Fruit fly (Drosophila melanogaster) whole organism, embryonic: ENCODE data around the gene Sec10.
A peak's percentile ranks its signal among the peaks of the same experiment; 100 is the strongest.

ENCODE experiments used
- Atf-2 ChIP-seq: fragments of 200-800 bp; sonication (Bioruptor generic); optimal IDR thresholded peaks from 2 replicates; lab custom pipeline; 2016; ENCODE audit warnings: missing biosample characterization, missing genetic modification characterization
- Atf3 ChIP-seq: fragments of 200-800 bp; sonication (Bioruptor generic); optimal IDR thresholded peaks from 3 replicates; lab custom pipeline; 2016; ENCODE audit warnings: missing biosample characterization, missing genetic modification characterization
- Atf6 ChIP-seq: fragments of 200-800 bp; sonication (Bioruptor generic); IDR thresholded peaks from 2 replicates; pipeline ENCODE4 v1.3.6; 2022; ENCODE audit warnings: missing biosample characterization, missing genetic modification characterization
- Bteb2 ChIP-seq: fragments of 200-800 bp; sonication (Bioruptor generic); optimal IDR thresholded peaks from 2 replicates; lab custom pipeline; 2016; ENCODE audit warnings: missing biosample characterization, missing genetic modification characterization
- C15 ChIP-seq: fragments of 200-800 bp; sonication (Bioruptor generic); IDR thresholded peaks from 3 replicates; pipeline ENCODE4 v1.3.6; 2022; ENCODE audit warnings: missing biosample characterization, missing genetic modification characterization
- CG1024 ChIP-seq: fragments of 200-800 bp; sonication (Bioruptor generic); IDR thresholded peaks from 2 replicates; pipeline ENCODE4 v1.3.6; 2022; ENCODE audit warnings: missing biosample characterization, missing genetic modification characterization
- CG10565 ChIP-seq: fragments of 200-800 bp; sonication (Bioruptor generic); optimal IDR thresholded peaks from 3 replicates; lab custom pipeline; 2016; ENCODE audit warnings: missing biosample characterization, mild to moderate bottlenecking, missing genetic modification characterization
- CG12104 ChIP-seq: fragments of 200-800 bp; sonication (Bioruptor generic); optimal IDR thresholded peaks from 3 replicates; lab custom pipeline; 2016; ENCODE audit warnings: missing biosample characterization, missing genetic modification characterization
- CG12219 ChIP-seq: fragments of 200-800 bp; sonication (Bioruptor generic); optimal IDR thresholded peaks from 3 replicates; lab custom pipeline; 2018; ENCODE audit warnings: missing biosample characterization, mild to moderate bottlenecking, missing genetic modification characterization
- CG15011 ChIP-seq: fragments of 200-800 bp; sonication (Bioruptor generic); optimal IDR thresholded peaks from 3 replicates; lab custom pipeline; 2018; ENCODE audit warnings: missing biosample characterization, mild to moderate bottlenecking, missing genetic modification characterization
- CG15269 ChIP-seq: fragments of 200-800 bp; sonication (Bioruptor generic); optimal IDR thresholded peaks from 2 replicates; lab custom pipeline; 2018; ENCODE audit warnings: missing biosample characterization, mild to moderate bottlenecking, missing genetic modification characterization, moderate library complexity
- CG1647 ChIP-seq: fragments of 200-800 bp; sonication (Bioruptor generic); optimal IDR thresholded peaks from 3 replicates; lab custom pipeline; 2016; ENCODE audit warnings: missing biosample characterization, missing genetic modification characterization
- CG16779 ChIP-seq: fragments of 200-800 bp; sonication (Bioruptor generic); IDR thresholded peaks from 2 replicates; pipeline ENCODE4 v1.3.6; 2022; ENCODE audit warnings: missing biosample characterization, missing genetic modification characterization
- CG3163 ChIP-seq: fragments of 200-800 bp; sonication (Bioruptor generic); optimal IDR thresholded peaks from 3 replicates; lab custom pipeline; 2016; ENCODE audit warnings: missing biosample characterization, missing genetic modification characterization
- CG3407 ChIP-seq: fragments of 200-800 bp; sonication (Bioruptor generic); optimal IDR thresholded peaks from 2 replicates; lab custom pipeline; 2018; ENCODE audit warnings: missing biosample characterization, mild to moderate bottlenecking, missing genetic modification characterization
- CG3838 ChIP-seq: fragments of 200-800 bp; sonication (Bioruptor generic); optimal IDR thresholded peaks from 3 replicates; lab custom pipeline; 2016; ENCODE audit warnings: missing biosample characterization, missing genetic modification characterization
- CG4617 ChIP-seq: fragments of 200-800 bp; sonication (Bioruptor generic); optimal IDR thresholded peaks from 3 replicates; lab custom pipeline; 2016; ENCODE audit warnings: missing biosample characterization, missing genetic modification characterization, borderline replicate concordance
- CG7987 ChIP-seq: fragments of 200-800 bp; sonication (Bioruptor generic); optimal IDR thresholded peaks from 2 replicates; lab custom pipeline; 2018; ENCODE audit warnings: missing biosample characterization, mild to moderate bottlenecking, missing genetic modification characterization, moderate library complexity
- CG8281 ChIP-seq: fragments of 200-800 bp; sonication (Bioruptor generic); optimal IDR thresholded peaks from 2 replicates; lab custom pipeline; 2018; ENCODE audit warnings: missing biosample characterization, mild to moderate bottlenecking, missing genetic modification characterization, moderate library complexity
- CG9609 ChIP-seq: fragments of 200-800 bp; sonication (Bioruptor generic); optimal IDR thresholded peaks from 3 replicates; lab custom pipeline; 2016; ENCODE audit warnings: missing biosample characterization, missing genetic modification characterization
- CoRest ChIP-seq: fragments of 200-800 bp; sonication (Bioruptor generic); optimal IDR thresholded peaks from 3 replicates; lab custom pipeline; 2018; ENCODE audit warnings: missing biosample characterization, mild to moderate bottlenecking, missing genetic modification characterization, moderate library complexity
- Dp ChIP-seq: fragments of 200-800 bp; sonication (Bioruptor generic); optimal IDR thresholded peaks from 2 replicates; lab custom pipeline; 2018; ENCODE audit warnings: missing biosample characterization, mild to moderate bottlenecking, missing genetic modification characterization, moderate library complexity
- Fer3 ChIP-seq: fragments of 200-800 bp; sonication (Bioruptor generic); optimal IDR thresholded peaks from 2 replicates; lab custom pipeline; 2018; ENCODE audit warnings: missing biosample characterization, mild to moderate bottlenecking, missing genetic modification characterization, moderate library complexity
- H2.0 ChIP-seq: fragments of 200-800 bp; sonication (Bioruptor generic); IDR thresholded peaks from 2 replicates; pipeline ENCODE4 v1.3.6; 2022; ENCODE audit warnings: missing biosample characterization, missing genetic modification characterization
- HLHmδ ChIP-seq: fragments of 200-800 bp; sonication (Bioruptor generic); optimal IDR thresholded peaks from 2 replicates; lab custom pipeline; 2018; ENCODE audit warnings: missing biosample characterization, mild to moderate bottlenecking, missing genetic modification characterization, moderate library complexity
- Hr51 ChIP-seq, 2 experiments: fragments of 200-800 bp; sonication (Bioruptor generic); optimal IDR thresholded peaks; 2 replicates in 1 of 2; 3 replicates in 1 of 2; lab custom pipeline; 2016 to 2018; ENCODE audit warnings: missing biosample characterization in 2 of 2, missing genetic modification characterization in 2 of 2, mild to moderate bottlenecking in 1 of 2, moderate library complexity in 1 of 2
- Kr ChIP-seq: fragments of 200-800 bp; sonication (Bioruptor generic); optimal IDR thresholded peaks from 2 replicates; lab custom pipeline; 2017; ENCODE audit warnings: missing biosample characterization, mild to moderate bottlenecking, missing genetic modification characterization
- NC2β ChIP-seq: fragments of 200-800 bp; sonication (Bioruptor generic); optimal IDR thresholded peaks from 2 replicates; lab custom pipeline; 2016; ENCODE audit warnings: missing biosample characterization, missing genetic modification characterization
- NK7.1 ChIP-seq: fragments of 200-800 bp; sonication (Bioruptor generic); optimal IDR thresholded peaks from 3 replicates; lab custom pipeline; 2016; ENCODE audit warnings: missing biosample characterization, missing genetic modification characterization
- PHDP ChIP-seq: fragments of 200-800 bp; sonication (Bioruptor generic); optimal IDR thresholded peaks from 3 replicates; lab custom pipeline; 2018; ENCODE audit warnings: missing biosample characterization, mild to moderate bottlenecking, missing genetic modification characterization, moderate library complexity
- Pdp1 ChIP-seq, 2 experiments: fragments of 200-800 bp; sonication (Bioruptor generic); optimal IDR thresholded peaks; 3 replicates each; lab custom pipeline; 2016; ENCODE audit warnings: missing biosample characterization in 2 of 2, missing genetic modification characterization in 2 of 2, mild to moderate bottlenecking in 1 of 2, moderate library complexity in 1 of 2
- Sry-β ChIP-seq: fragments of 200-800 bp; sonication (Bioruptor generic); optimal IDR thresholded peaks from 2 replicates; lab custom pipeline; 2018; ENCODE audit warnings: missing biosample characterization, mild to moderate bottlenecking, missing genetic modification characterization, moderate library complexity
- Sry-δ ChIP-seq: fragments of 200-800 bp; sonication (Bioruptor generic); optimal IDR thresholded peaks from 2 replicates; lab custom pipeline; 2016; ENCODE audit warnings: missing biosample characterization, missing genetic modification characterization
- TFAM ChIP-seq: fragments of 200-800 bp; sonication (Bioruptor generic); optimal IDR thresholded peaks from 2 replicates; lab custom pipeline; 2017; ENCODE audit warnings: missing biosample characterization, missing genetic modification characterization, inconsistent platforms
- amos ChIP-seq: fragments of 200-800 bp; sonication (Bioruptor generic); IDR thresholded peaks from 2 replicates; pipeline ENCODE4 v1.3.6; 2022; ENCODE audit warnings: missing biosample characterization, missing genetic modification characterization; ENCODE audit not compliant: partially characterized antibody
- bab2 ChIP-seq: fragments of 200-800 bp; sonication (Bioruptor generic); optimal IDR thresholded peaks from 2 replicates; lab custom pipeline; 2016; ENCODE audit warnings: missing biosample characterization, missing genetic modification characterization
- crc ChIP-seq: fragments of 200-800 bp; sonication (Bioruptor generic); optimal IDR thresholded peaks from 2 replicates; lab custom pipeline; 2016; ENCODE audit warnings: missing biosample characterization, missing genetic modification characterization
- dmrt11E ChIP-seq: fragments of 200-800 bp; sonication (Bioruptor generic); optimal IDR thresholded peaks from 3 replicates; lab custom pipeline; 2018; ENCODE audit warnings: missing biosample characterization, mild to moderate bottlenecking, missing genetic modification characterization, moderate library complexity
- dpn ChIP-seq, 2 experiments: fragments of 200-800 bp; sonication (Bioruptor generic); optimal IDR thresholded peaks; 3 replicates each; lab custom pipeline; 2016; ENCODE audit warnings: missing biosample characterization in 2 of 2, missing genetic modification characterization in 2 of 2
- eve ChIP-seq, 2 experiments: fragments of >200 bp; optimal IDR thresholded peaks; 2 replicates each; lab custom pipeline; 2017; ENCODE audit warnings: missing biosample characterization in 2 of 2, missing genetic modification characterization in 2 of 2
- fd96Cb ChIP-seq: fragments of 200-800 bp; sonication (Bioruptor generic); optimal IDR thresholded peaks from 2 replicates; lab custom pipeline; 2018; ENCODE audit warnings: missing biosample characterization, mild to moderate bottlenecking, missing genetic modification characterization, moderate library complexity
- hbn ChIP-seq: fragments of 200-800 bp; sonication (Bioruptor generic); IDR thresholded peaks from 2 replicates; pipeline ENCODE4 v1.3.6; 2022; ENCODE audit warnings: missing biosample characterization, missing genetic modification characterization; ENCODE audit not compliant: partially characterized antibody
- jing ChIP-seq: fragments of 200-800 bp; sonication (Bioruptor generic); optimal IDR thresholded peaks from 2 replicates; lab custom pipeline; 2018; ENCODE audit warnings: missing biosample characterization, mild to moderate bottlenecking, missing genetic modification characterization
- kah ChIP-seq: fragments of 200-800 bp; sonication (Bioruptor generic); optimal IDR thresholded peaks from 2 replicates; lab custom pipeline; 2018; ENCODE audit warnings: missing biosample characterization, mild to moderate bottlenecking, missing genetic modification characterization
- odd ChIP-seq: fragments of 200-800 bp; sonication (Bioruptor generic); optimal IDR thresholded peaks from 2 replicates; lab custom pipeline; 2017; ENCODE audit warnings: missing biosample characterization, mild to moderate bottlenecking, missing genetic modification characterization
- peb ChIP-seq: fragments of 200-800 bp; sonication (Bioruptor generic); IDR thresholded peaks from 2 replicates; pipeline ENCODE4 v1.3.6; 2022; ENCODE audit warnings: missing biosample characterization, missing genetic modification characterization
- pfk ChIP-seq: fragments of 200-800 bp; sonication (Bioruptor generic); optimal IDR thresholded peaks from 2 replicates; lab custom pipeline; 2018; ENCODE audit warnings: missing biosample characterization, mild to moderate bottlenecking, missing genetic modification characterization, moderate library complexity
- pnt ChIP-seq: fragments of 200-800 bp; sonication (Bioruptor generic); optimal IDR thresholded peaks from 3 replicates; lab custom pipeline; 2016; ENCODE audit warnings: missing biosample characterization, missing genetic modification characterization
- sd ChIP-seq: fragments of 200-800 bp; sonication (Bioruptor generic); optimal IDR thresholded peaks from 3 replicates; lab custom pipeline; 2018; ENCODE audit warnings: missing biosample characterization, mild to moderate bottlenecking, missing genetic modification characterization, moderate library complexity
- yki ChIP-seq: fragments of >200 bp; optimal IDR thresholded peaks from 3 replicates; lab custom pipeline; 2018

The Sec10 gene

DNA sequence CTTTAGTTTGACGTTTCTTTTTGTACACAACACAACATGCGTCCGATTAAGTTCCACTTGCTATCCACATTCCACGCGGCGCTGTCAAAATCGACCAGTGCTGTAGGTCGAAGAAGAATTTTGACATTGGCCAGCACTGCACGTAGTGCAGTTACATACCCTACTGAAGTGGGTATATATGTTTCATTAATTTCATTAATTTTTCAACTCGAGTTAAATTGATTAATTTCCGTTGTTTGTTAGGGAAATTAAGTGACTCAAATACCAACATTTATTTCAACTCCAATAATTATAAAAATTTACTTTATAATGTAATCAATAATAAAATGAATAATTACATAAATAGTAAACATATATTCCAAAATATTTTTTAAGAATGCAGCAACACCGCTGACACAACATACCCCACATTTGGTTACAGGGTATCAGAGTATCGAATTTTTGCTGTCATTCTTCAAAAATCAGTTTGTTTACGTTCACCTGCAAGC, 25.7 kb upstream of the Sec10 start, which contains the start of the genes eIF4EHP and CG18428 (continued):
- TF ChIP-seq Atf-2 (GFP tag; lab: Kevin White, UChicago) (peak; percentile 85), pfk (GFP tag; lab: Kevin White, UChicago) (peak; percentile 80), TFAM (GFP tag; lab: Kevin White, UChicago) (peak; percentile 87), CG15011 (GFP tag; lab: Kevin White, UChicago) (peak; percentile 99), C15 (GFP tag; lab: Robert Waterston, UW) (peak; percentile 97; the same call in 1 of the 3 replicates), NC2β (GFP tag; lab: Kevin White, UChicago) (peak; percentile 79), yki (lab: Kevin White, UChicago) (no peak), CG16779 (GFP tag; lab: Robert Waterston, UW) (no peak), pnt (GFP tag; lab: Kevin White, UChicago) (peak; percentile 71), CG4617 (GFP tag; lab: Kevin White, UChicago) (peak; percentile 96), bab2 (GFP tag; lab: Kevin White, UChicago) (peak; percentile 85), CG1647 (GFP tag; lab: Kevin White, UChicago) (peak; percentile 87), sd (tag; lab: Kevin White, UChicago) (peak; percentile 99), Sry-β (GFP tag; lab: Kevin White, UChicago) (peak; percentile 75), crc (GFP tag; lab: Kevin White, UChicago) (peak; percentile 79), Atf6 (GFP tag; lab: Robert Waterston, UW) (no peak), CG9609 (GFP tag; lab: Kevin White, UChicago) (peak; percentile 73), Sry-δ (GFP tag; lab: Kevin White, UChicago) (peak; percentile 47), CG3407 (GFP tag; lab: Kevin White, UChicago) (peak; percentile 95), CG3838 (GFP tag; lab: Kevin White, UChicago) (peak; percentile 93), HLHmδ (GFP tag; lab: Kevin White, UChicago) (peak; percentile 80), NK7.1 (GFP tag; lab: Kevin White, UChicago) (peak; percentile 56), CG1024 (GFP tag; lab: Robert Waterston, UW) (peak; percentile 91; the same call in 1 of the 2 replicates), CG12104 (GFP tag; lab: Kevin White, UChicago) (peak; percentile 99), jing (GFP tag; lab: Kevin White, UChicago) (peak; percentile 96), Hr51 (GFP tag; optimal IDR thresholded peaks at IDR 0.05; lab: Kevin White, UChicago) (peak; percentile 90 to 100), fd96Cb (tag; lab: Kevin White, UChicago) (peak; percentile 99), Kr (GFP tag; lab: Kevin White, UChicago) (peak; percentile 70), CG10565 (GFP tag; lab: Kevin White, UChicago) (peak; percentile 85), CG7987 (GFP tag; lab: Kevin White, UChicago) (peak; percentile 97), hbn (GFP tag; lab: Robert Waterston, UW) (no peak), amos (GFP tag; lab: Robert Waterston, UW) (no peak), Pdp1 (GFP tag; optimal IDR thresholded peaks at IDR 0.05; lab: Kevin White, UChicago) (peak; percentile 85 to 86), kah (GFP tag; lab: Kevin White, UChicago) (peak; percentile 98), CoRest (peak; percentile 100), dmrt11E (tag; lab: Kevin White, UChicago) (peak; percentile 100), Bteb2 (GFP tag; lab: Kevin White, UChicago) (peak; percentile 90), odd (peak; percentile 99), CG15269 (tag; lab: Kevin White, UChicago) (peak; percentile 100), CG3163 (GFP tag; lab: Kevin White, UChicago) (peak; percentile 62), H2.0 (GFP tag; lab: Robert Waterston, UW) (no peak; the same call in 1 of the 2 replicates), Fer3 (tag; lab: Kevin White, UChicago) (peak; percentile 100), dpn (GFP tag; optimal IDR thresholded peaks at IDR 0.05; lab: Kevin White, UChicago) (peak; percentile 90 to 99), CG8281 (peak; percentile 94), eve (GFP tag; optimal IDR thresholded peaks at IDR 0.05; lab: Kevin White, UChicago) (no peak), Atf3 (GFP tag; lab: Kevin White, UChicago) (peak; percentile 70), Dp (GFP tag; lab: Kevin White, UChicago) (peak; percentile 54), peb (GFP tag; lab: Robert Waterston, UW) (no peak; the same call in none of the 2 replicates), PHDP (tag; lab: Kevin White, UChicago) (peak; percentile 100), CG12219 (GFP tag; lab: Kevin White, UChicago) (peak; percentile 97)
